Worm (Caenorhabditis elegans): ENCODE results near the gene ttr-9.

Gene ttr-9

ce11 chrIV:9525682-9526416 is 19.7 kb upstream of the ttr-9 start, which contains the start of gene elo-1 (continued):
- 0 out of 2 replicates have a peak, but pooled peaks have one; percentile 13 for TF ChIP-seq Y53G8AR.9 (GFP tag; conservative IDR thresholded peaks at IDR 0.05)
- peak; percentile 29 for TF ChIP-seq lin-54 (GFP tag; optimal IDR thresholded peaks at IDR 0.05)
- no peak for TF ChIP-seq ekl-4 (GFP tag; IDR thresholded peaks at IDR 0.05)
- TF ChIP-seq nhr-80 (tag; optimal IDR thresholded peaks at IDR 0.05) = peak; percentile 98
- 0 out of 2 replicates have a peak, but pooled peaks have one; percentile 61 for TF ChIP-seq egl-44 (GFP tag; IDR thresholded peaks at IDR 0.05)
- peak; percentile 67 for TF ChIP-seq dox-1 (GFP tag; IDR thresholded peaks at IDR 0.05)
- no peak for TF ChIP-seq ceh-27 (GFP tag; optimal IDR thresholded peaks at IDR 0.05)
- TF ChIP-seq snpc-4 (GFP tag; optimal IDR thresholded peaks at IDR 0.05) = no peak
- peak in 1 of 4 experiments; percentile 26 for TF ChIP-seq snpc-4 (tag; optimal IDR thresholded peaks at IDR 0.05)
- TF ChIP-seq let-607 (tag; optimal IDR thresholded peaks at IDR 0.05) = peak in 1 of 2 experiments; percentile 8
- no peak for TF ChIP-seq B0035.1 (tag; optimal IDR thresholded peaks at IDR 0.05)
- TF ChIP-seq B0336.3 (GFP tag; IDR thresholded peaks at IDR 0.05) = peak; percentile 44; the same call in 1 of the 2 replicates

- TF ChIP-seq ekl-4 (GFP tag; IDR thresholded peaks at IDR 0.05) (no peak), madf-6 (GFP tag; IDR thresholded peaks at IDR 0.05) (no peak), ceh-40 (GFP tag; IDR thresholded peaks at IDR 0.05) (no peak), efl-1 (GFP tag; optimal IDR thresholded peaks at IDR 0.05) (peak; percentile 56), unc-62 (GFP tag; optimal IDR thresholded peaks at IDR 0.05) (no peak), hmg-1.2 (GFP tag; IDR thresholded peaks at IDR 0.05) (peak; percentile 81), snpc-4 (GFP tag; optimal IDR thresholded peaks at IDR 0.05) (no peak), snpc-4 (tag; optimal IDR thresholded peaks at IDR 0.05) (peak in 2 of 4 experiments; percentile 10 to 62), lin-54 (GFP tag; optimal IDR thresholded peaks at IDR 0.05) (peak; percentile 80), nfya-2 (GFP tag; IDR thresholded peaks at IDR 0.05) (no peak), dpl-1 (GFP tag; optimal IDR thresholded peaks at IDR 0.05) (peak; percentile 53), lin-35 (GFP tag; optimal IDR thresholded peaks at IDR 0.05) (peak in 1 of 3 experiments; percentile 61), F49E8.2 (tag; optimal IDR thresholded peaks at IDR 0.05; ENCODE audit: insufficient read depth) (no peak), mel-28 (tag; optimal IDR thresholded peaks at IDR 0.05; ENCODE audit: borderline replicate concordance) (no peak), hlh-26 (GFP tag; conservative IDR thresholded peaks at IDR 0.05) (no peak), attf-3 (GFP tag; conservative IDR thresholded peaks at IDR 0.05) (peak; percentile 93), zfh-2 (GFP tag; conservative IDR thresholded peaks at IDR 0.05) (no peak)
These were observed 18.8 kb upstream of the ttr-9 start, which contains the start of gene ndua-5 for ce11 chrIV:9524849-9525460. ndua-5 (minus strand) TSS chrIV:9524899.

- TF ChIP-seq mcd-1 (GFP tag; IDR thresholded peaks at IDR 0.05) (no peak), K12H6.12 (tag; optimal IDR thresholded peaks at IDR 0.05) (no peak), nhr-90 (tag; optimal IDR thresholded peaks at IDR 0.05) (no peak), efl-1 (GFP tag; optimal IDR thresholded peaks at IDR 0.05) (no peak), lin-40 (tag; optimal IDR thresholded peaks at IDR 0.05) (no peak), mxl-1 (tag; optimal IDR thresholded peaks at IDR 0.05) (no peak), him-1 (tag; optimal IDR thresholded peaks at IDR 0.05) (no peak), B0035.1 (tag; optimal IDR thresholded peaks at IDR 0.05) (no peak), F57A8.1 (GFP tag; optimal IDR thresholded peaks at IDR 0.05) (no peak), madf-8 (GFP tag; conservative IDR thresholded peaks at IDR 0.05) (no peak), zfh-2 (GFP tag; conservative IDR thresholded peaks at IDR 0.05) (no peak)
These were observed 17.0 kb upstream of the ttr-9 start for ce11 chrIV:9523139-9523538.

Data from whole organism, young adult.